Worm (Caenorhabditis elegans) whole organism, young adult: Measurements from ENCODE around the gene let-19.

Experiments
- B0035.1 ChIP-seq: sonication (generic microtip); optimal IDR thresholded peaks from 2 replicates; lab custom pipeline; 2016; ENCODE audit warnings: missing genetic modification characterization, mild to moderate bottlenecking, missing compliant biosample characterization, missing genotype, missing genetic modification reagents
- C17E4.6 ChIP-seq: fragments of 200-800 bp; sonication (Bioruptor generic); IDR thresholded peaks from 2 replicates; pipeline ENCODE4 v1.3.6; 2022; ENCODE audit warnings: missing genetic modification reagents, missing genetic modification characterization, missing compliant biosample characterization
- F37B4.10 ChIP-seq: fragments of 200-800 bp; sonication (Bioruptor generic); IDR thresholded peaks from 2 replicates; pipeline ENCODE4 v1.3.6; 2022; ENCODE audit warnings: missing genetic modification characterization, missing compliant biosample characterization
- F55B11.4 ChIP-seq: sonication (generic microtip); optimal IDR thresholded peaks from 2 replicates; lab custom pipeline; 2016; ENCODE audit warnings: missing compliant biosample characterization, missing genetic modification characterization, borderline replicate concordance; ENCODE audit not compliant: insufficient read depth
- F57A8.1 ChIP-seq: fragments of 200-800 bp; sonication (Bioruptor generic); optimal IDR thresholded peaks from 2 replicates; lab custom pipeline; 2018; ENCODE audit warnings: mild to moderate bottlenecking, missing genetic modification characterization, moderate library complexity, missing compliant biosample characterization
- T07F8.4 ChIP-seq: sonication (generic microtip); optimal IDR thresholded peaks from 2 replicates; lab custom pipeline; 2016; ENCODE audit warnings: mild to moderate bottlenecking, missing genetic modification characterization, moderate library complexity, missing compliant biosample characterization
- Y53G8AR.9 ChIP-seq: fragments of 200-800 bp; sonication (Bioruptor generic); conservative IDR thresholded peaks from 2 replicates; pipeline ENCODE4 v1.3.6; 2022; ENCODE audit warnings: missing genetic modification reagents, missing genetic modification characterization, missing compliant biosample characterization
- Y56A3A.18 ChIP-seq: fragments of 200-800 bp; sonication (Bioruptor generic); IDR thresholded peaks from 2 replicates; pipeline ENCODE4 v1.3.6; 2022; ENCODE audit warnings: missing genetic modification reagents, missing genetic modification characterization, missing compliant biosample characterization
- Y67H2A.10 ChIP-seq: fragments of 200-800 bp; sonication (Bioruptor generic); conservative IDR thresholded peaks from 2 replicates; pipeline ENCODE4 v1.3.6; 2022; ENCODE audit warnings: missing genetic modification reagents, missing genetic modification characterization, missing compliant biosample characterization
- ama-1 ChIP-seq, 3 experiments: fragments of 150-350 bp in 1 of 3; sonication (generic microtip) in 2 of 3; optimal IDR thresholded peaks; 2 replicates each; lab custom pipeline; 2014 to 2018; ENCODE audit warnings: missing biosample characterization in 2 of 3, missing genetic modification characterization in 2 of 3, missing genetic modification reagents in 2 of 3
- atf-7 ChIP-seq: sonication (generic microtip); optimal IDR thresholded peaks from 2 replicates; lab custom pipeline; 2017; ENCODE audit warnings: mild to moderate bottlenecking, missing genetic modification characterization, missing compliant biosample characterization
- athp-1 ChIP-seq: sonication (generic microtip); optimal IDR thresholded peaks from 2 replicates; lab custom pipeline; 2017; ENCODE audit warnings: mild to moderate bottlenecking, missing genetic modification characterization, missing compliant biosample characterization
- attf-3 ChIP-seq: fragments of 200-800 bp; sonication (Bioruptor generic); conservative IDR thresholded peaks from 2 replicates; pipeline ENCODE4 v1.3.6; 2022; ENCODE audit warnings: missing genetic modification reagents, missing genetic modification characterization, missing compliant biosample characterization
- attf-5 ChIP-seq: fragments of 200-800 bp; sonication (Bioruptor generic); optimal IDR thresholded peaks from 2 replicates; lab custom pipeline; 2018; ENCODE audit warnings: mild to moderate bottlenecking, missing genetic modification characterization, missing compliant biosample characterization
- chd-7 ChIP-seq: sonication (generic microtip); optimal IDR thresholded peaks from 2 replicates; lab custom pipeline; 2016; ENCODE audit warnings: mild to moderate bottlenecking, missing genetic modification characterization, moderate library complexity, missing compliant biosample characterization
- dox-1 ChIP-seq: fragments of 200-800 bp; sonication (Bioruptor generic); IDR thresholded peaks from 2 replicates; pipeline ENCODE4 v1.3.6; 2022; ENCODE audit warnings: missing genetic modification reagents, missing genetic modification characterization, missing compliant biosample characterization
- dpff-1 ChIP-seq: sonication (generic microtip); optimal IDR thresholded peaks from 2 replicates; lab custom pipeline; 2017; ENCODE audit warnings: mild to moderate bottlenecking, missing genetic modification characterization, missing compliant biosample characterization
- ekl-4 ChIP-seq: fragments of 200-800 bp; sonication (Bioruptor generic); IDR thresholded peaks from 2 replicates; pipeline ENCODE4 v1.3.6; 2022; ENCODE audit warnings: missing genetic modification reagents, missing genetic modification characterization, missing compliant biosample characterization
- ets-4 ChIP-seq: fragments of 200-800 bp; sonication (Bioruptor generic); optimal IDR thresholded peaks from 2 replicates; lab custom pipeline; 2018; ENCODE audit warnings: mild to moderate bottlenecking, missing genetic modification characterization, missing compliant biosample characterization
- fkh-3 ChIP-seq: sonication (generic microtip); optimal IDR thresholded peaks from 2 replicates; lab custom pipeline; 2016; ENCODE audit warnings: mild to moderate bottlenecking, missing genetic modification characterization, missing compliant biosample characterization
- hrde-1 ChIP-seq: sonication (generic microtip); optimal IDR thresholded peaks from 2 replicates; lab custom pipeline; 2016; ENCODE audit warnings: missing genetic modification characterization, mild to moderate bottlenecking, missing compliant biosample characterization, moderate library complexity, missing genotype, missing genetic modification reagents, borderline replicate concordance
- hsf-1 ChIP-seq: fragments of 200-800 bp; sonication (Bioruptor generic); IDR thresholded peaks from 2 replicates; pipeline ENCODE4 v1.3.6; 2022; ENCODE audit warnings: missing genetic modification reagents, missing genetic modification characterization, missing compliant biosample characterization
- lin-26 ChIP-seq: fragments of 200-800 bp; sonication (Bioruptor generic); IDR thresholded peaks from 2 replicates; pipeline ENCODE4 v1.3.6; 2022; ENCODE audit warnings: missing genetic modification reagents, missing genetic modification characterization, missing compliant biosample characterization
- lin-35 ChIP-seq, 3 experiments: fragments of 150-350 bp in 2 of 3; sonication (generic microtip) in 1 of 3; optimal IDR thresholded peaks; 2 replicates each; lab custom pipeline; 2014 to 2018; ENCODE audit warnings: missing biosample characterization in 3 of 3, missing genetic modification characterization in 3 of 3, missing genetic modification reagents in 3 of 3
- lin-40 ChIP-seq: sonication (generic microtip); optimal IDR thresholded peaks from 2 replicates; lab custom pipeline; 2016; ENCODE audit warnings: missing genetic modification characterization, mild to moderate bottlenecking, missing compliant biosample characterization, missing genotype, missing genetic modification reagents
- lir-1 ChIP-seq: fragments of 200-800 bp; sonication (Bioruptor generic); conservative IDR thresholded peaks from 2 replicates; pipeline ENCODE4 v1.3.6; 2022; ENCODE audit warnings: missing genetic modification reagents, missing genetic modification characterization, missing compliant biosample characterization
- mel-28 ChIP-seq: sonication (generic microtip); optimal IDR thresholded peaks from 2 replicates; lab custom pipeline; 2016; ENCODE audit warnings: borderline replicate concordance, mild to moderate bottlenecking, missing genetic modification characterization, missing compliant biosample characterization
- nfya-1 ChIP-seq: sonication (generic microtip); optimal IDR thresholded peaks from 2 replicates; lab custom pipeline; 2017; ENCODE audit warnings: antibody characterized with exemption, missing compliant biosample characterization, missing genetic modification characterization, borderline replicate concordance; ENCODE audit not compliant: insufficient read depth
- nhr-80 ChIP-seq: sonication (generic microtip); optimal IDR thresholded peaks from 2 replicates; lab custom pipeline; 2016; ENCODE audit warnings: missing genetic modification characterization, missing compliant biosample characterization
- rcor-1 ChIP-seq: fragments of 200-800 bp; sonication (Bioruptor generic); IDR thresholded peaks from 2 replicates; pipeline ENCODE4 v1.3.6; 2022; ENCODE audit warnings: missing genetic modification reagents, missing genetic modification characterization, missing compliant biosample characterization
- repo-1 ChIP-seq: sonication (generic microtip); optimal IDR thresholded peaks from 2 replicates; lab custom pipeline; 2017; ENCODE audit warnings: mild to moderate bottlenecking, missing genetic modification characterization, missing compliant biosample characterization
- snpc-3.4 ChIP-seq: sonication (generic microtip); optimal IDR thresholded peaks from 2 replicates; lab custom pipeline; 2017; ENCODE audit warnings: missing genetic modification characterization, mild to moderate bottlenecking, missing compliant biosample characterization, antibody characterized with exemption, moderate library complexity, missing genotype, missing genetic modification reagents
- somi-1 ChIP-seq: fragments of 200-800 bp; sonication (Bioruptor generic); optimal IDR thresholded peaks from 2 replicates; lab custom pipeline; 2018; ENCODE audit warnings: mild to moderate bottlenecking, missing genetic modification characterization, missing compliant biosample characterization
- sptf-2 ChIP-seq: fragments of 200-800 bp; sonication (Bioruptor generic); optimal IDR thresholded peaks from 2 replicates; lab custom pipeline; 2018; ENCODE audit warnings: mild to moderate bottlenecking, missing genetic modification characterization, missing compliant biosample characterization
- xnd-1 ChIP-seq: sonication (generic microtip); optimal IDR thresholded peaks from 2 replicates; lab custom pipeline; 2016; ENCODE audit warnings: missing genotype, missing genetic modification reagents, missing genetic modification characterization, missing compliant biosample characterization
- ztf-25 ChIP-seq: fragments of 200-800 bp; sonication (Bioruptor generic); IDR thresholded peaks from 2 replicates; pipeline ENCODE4 v1.3.6; 2022; ENCODE audit warnings: missing genetic modification reagents, missing genetic modification characterization, missing compliant biosample characterization
- ztf-26 ChIP-seq: sonication (generic microtip); optimal IDR thresholded peaks from 2 replicates; lab custom pipeline; 2017; ENCODE audit warnings: missing genetic modification characterization, missing compliant biosample characterization
- ztf-28 ChIP-seq: fragments of 200-800 bp; sonication (Bioruptor generic); IDR thresholded peaks from 2 replicates; pipeline ENCODE4 v1.3.6; 2022; ENCODE audit warnings: missing genetic modification reagents, missing genetic modification characterization, missing compliant biosample characterization
- ztf-6 ChIP-seq: fragments of 200-800 bp; sonication (Bioruptor generic); IDR thresholded peaks from 2 replicates; pipeline ENCODE4 v1.3.6; 2022; ENCODE audit warnings: missing genetic modification reagents, missing genetic modification characterization, missing compliant biosample characterization

The let-19 gene

ce11 chrII:8817225-8817624 is 46.5 kb downstream of the let-19 start:
- TF ChIP-seq F57A8.1 (GFP tag; lab: Kevin White, UChicago) (no peak), dpff-1 (tag; lab: Kevin White, UChicago) (no peak), repo-1 (peak; percentile 26), ztf-26 (tag; lab: Kevin White, UChicago) (peak; percentile 58), xnd-1 (tag; lab: Kevin White, UChicago) (no peak), lir-1 (GFP tag; lab: Robert Waterston, UW) (no peak), ztf-28 (GFP tag; lab: Robert Waterston, UW) (no peak), attf-5 (GFP tag; lab: Kevin White, UChicago) (no peak), snpc-3.4 (tag; lab: Kevin White, UChicago) (no peak), athp-1 (no peak)
- TF ChIP-seq, all 124 proteins: peak for 2

ce11 chrII:8818257-8818656 is 47.5 kb downstream of the let-19 start:
- no peak for TF ChIP-seq Y53G8AR.9 (GFP tag; lab: Robert Waterston, UW)
- TF ChIP-seq B0035.1 (tag; lab: Kevin White, UChicago): no peak
- TF ChIP-seq lin-40 (tag; lab: Kevin White, UChicago): peak; percentile 23
- no peak for TF ChIP-seq T07F8.4
- peak; percentile 36 for TF ChIP-seq somi-1
- TF ChIP-seq atf-7: no peak
- peak; percentile 49 for TF ChIP-seq ztf-26 (tag; lab: Kevin White, UChicago)
- TF ChIP-seq mel-28 (tag; lab: Kevin White, UChicago): no peak
- TF ChIP-seq ekl-4 (GFP tag; lab: Robert Waterston, UW): no peak

ce11 chrII:8818978-8819896 is 48.5 kb downstream of the let-19 start, which contains the start of gene F46C5.10:
F46C5.10 (minus strand) TSS chrII:8819028.
- no peak for TF ChIP-seq Y67H2A.10 (GFP tag; lab: Robert Waterston, UW)
- TF ChIP-seq lin-40 (tag; lab: Kevin White, UChicago): peak; percentile 5
- TF ChIP-seq ama-1 (optimal IDR thresholded peaks at IDR 0.05; lab: Kevin White, UChicago): peak; percentile 56
- no peak for TF ChIP-seq ama-1 (GFP tag; optimal IDR thresholded peaks at IDR 0.05; lab: Kevin White, UChicago)
- TF ChIP-seq hsf-1: no peak
- TF ChIP-seq lin-35 (GFP tag; optimal IDR thresholded peaks at IDR 0.05; lab: Kevin White, UChicago): peak in 1 of 3 experiments; percentile 1
- TF ChIP-seq nhr-80: no peak

- TF ChIP-seq Y56A3A.18 (GFP tag; lab: Robert Waterston, UW): no peak
- no peak for TF ChIP-seq hrde-1 (tag; lab: Kevin White, UChicago)
- no peak for TF ChIP-seq sptf-2
- no peak for TF ChIP-seq F55B11.4 (tag; lab: Kevin White, UChicago)
- no peak for TF ChIP-seq dox-1 (GFP tag; lab: Robert Waterston, UW)
- TF ChIP-seq lin-26 (GFP tag; lab: Robert Waterston, UW): peak; percentile 14; the same call in 1 of the 2 replicates
- no peak for TF ChIP-seq ets-4 (GFP tag; lab: Kevin White, UChicago)
- TF ChIP-seq fkh-3 (tag; lab: Kevin White, UChicago): no peak
- no peak for TF ChIP-seq nfya-1 (tag; lab: Kevin White, UChicago)
- no peak for TF ChIP-seq ztf-6 (GFP tag; lab: Robert Waterston, UW)
- no peak for TF ChIP-seq Y53G8AR.9 (GFP tag; lab: Robert Waterston, UW)
- no peak for TF ChIP-seq attf-3 (GFP tag; lab: Robert Waterston, UW)
- no peak for TF ChIP-seq rcor-1
- TF ChIP-seq lin-35 (GFP tag; optimal IDR thresholded peaks at IDR 0.05; lab: Kevin White, UChicago): peak in 1 of 3 experiments; percentile 20
- peak; percentile 3 for TF ChIP-seq lin-40 (tag; lab: Kevin White, UChicago)
- TF ChIP-seq chd-7 (tag; lab: Kevin White, UChicago): peak; percentile 4
- TF ChIP-seq F37B4.10 (GFP tag; lab: Robert Waterston, UW): 0 out of 2 replicates have a peak, but pooled peaks have one; percentile 55
- TF ChIP-seq C17E4.6: no peak
- TF ChIP-seq ztf-25: 0 out of 2 replicates have a peak, but pooled peaks have one; percentile 26
Observed at ce11 chrII:8820126-8820972, 49.6 kb downstream of the let-19 start.
